Fruit fly (Drosophila melanogaster): ENCODE measurements around the gene CG34310.

The CG34310 gene

DNA sequence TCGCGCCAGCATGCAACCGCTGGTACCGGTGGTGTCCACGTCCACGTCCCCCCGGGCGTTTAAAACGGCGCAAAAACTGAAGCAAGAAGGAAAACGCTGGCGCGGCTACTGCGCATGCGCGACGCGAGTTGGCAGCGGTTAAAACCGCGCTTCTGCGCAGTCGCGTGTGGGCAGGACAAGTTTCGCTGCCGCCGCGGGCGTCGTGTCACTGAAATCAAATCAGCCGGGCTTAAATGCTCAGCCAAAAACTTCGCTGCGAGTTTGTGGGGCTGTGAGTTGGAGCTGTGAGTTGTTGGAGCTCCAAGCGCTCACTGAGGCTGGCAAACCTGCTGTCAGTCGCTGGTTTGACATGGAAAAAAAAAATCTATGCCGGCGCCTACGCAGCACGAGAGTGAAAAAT is 41.6 kb downstream of the CG34310 start:
- TF ChIP-seq CG17801 (GFP tag; optimal IDR thresholded peaks at IDR 0.05; ENCODE audit: partially characterized antibody) = no peak

DNA sequence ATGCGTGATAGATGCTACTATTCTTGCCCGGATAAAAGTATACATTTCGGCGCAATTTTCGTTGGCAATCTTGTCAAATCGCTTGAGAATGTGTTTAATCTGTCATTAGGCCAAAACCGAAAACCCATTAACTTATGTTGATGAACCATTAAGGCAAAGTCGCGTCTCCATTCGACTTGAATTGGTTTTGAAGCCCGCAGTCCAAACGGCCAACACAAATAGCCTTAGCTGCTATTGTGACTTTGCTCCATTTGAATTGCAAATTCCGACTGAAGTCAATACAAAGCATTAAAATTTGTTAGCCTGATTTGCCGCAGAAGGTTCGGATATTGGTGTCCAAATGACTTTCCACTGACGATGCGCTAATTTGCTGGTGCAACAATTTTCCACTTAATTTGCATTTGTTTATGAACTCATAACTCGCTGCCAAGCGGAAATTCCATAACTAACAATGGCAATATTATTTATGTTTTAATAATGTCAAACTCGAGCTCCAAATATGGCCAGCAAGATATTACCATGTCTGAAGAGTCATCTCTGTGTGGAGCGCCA is 43.0 kb downstream of the CG34310 start:
- no peak for TF ChIP-seq CG17801 (GFP tag; optimal IDR thresholded peaks at IDR 0.05; ENCODE audit: partially characterized antibody)

DNA sequence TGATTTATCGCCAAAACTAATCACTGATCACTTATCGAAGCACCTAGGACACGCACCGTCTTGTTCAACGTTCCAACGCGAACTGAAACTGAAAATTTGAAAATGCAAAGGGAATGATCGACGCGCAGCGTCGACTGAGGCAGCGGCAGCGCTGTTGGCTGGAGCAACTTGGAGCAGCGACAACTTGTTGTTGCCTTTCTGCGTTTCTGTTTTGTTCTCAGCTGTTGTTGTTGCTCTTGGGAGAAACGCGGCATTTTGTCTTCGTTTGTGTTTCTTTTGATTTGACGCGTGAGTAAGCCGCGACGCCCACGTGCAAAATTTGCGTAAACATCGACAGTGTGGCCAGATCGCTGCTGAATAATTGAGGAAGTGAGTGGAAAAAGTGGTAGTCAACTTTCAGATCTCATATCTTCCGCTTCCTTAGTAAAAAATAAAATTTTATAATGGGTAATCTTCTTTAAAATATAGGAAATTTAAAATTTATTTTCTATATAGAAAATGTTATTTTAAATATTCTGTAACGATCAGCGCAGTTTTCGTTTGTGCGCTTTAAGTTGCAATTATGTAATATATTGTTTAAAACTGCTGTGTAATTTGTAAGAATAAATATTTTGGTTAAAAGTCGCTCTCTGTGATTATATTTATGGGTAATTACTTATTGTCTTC is 45.7 kb downstream of the CG34310 start, which contains the start of gene Tsp:
Tsp (minus strand) TSS at position 90 of the 666 bp plus-strand sequence.
- TF ChIP-seq CG17801 (GFP tag; optimal IDR thresholded peaks at IDR 0.05; ENCODE audit: partially characterized antibody) = no peak

DNA sequence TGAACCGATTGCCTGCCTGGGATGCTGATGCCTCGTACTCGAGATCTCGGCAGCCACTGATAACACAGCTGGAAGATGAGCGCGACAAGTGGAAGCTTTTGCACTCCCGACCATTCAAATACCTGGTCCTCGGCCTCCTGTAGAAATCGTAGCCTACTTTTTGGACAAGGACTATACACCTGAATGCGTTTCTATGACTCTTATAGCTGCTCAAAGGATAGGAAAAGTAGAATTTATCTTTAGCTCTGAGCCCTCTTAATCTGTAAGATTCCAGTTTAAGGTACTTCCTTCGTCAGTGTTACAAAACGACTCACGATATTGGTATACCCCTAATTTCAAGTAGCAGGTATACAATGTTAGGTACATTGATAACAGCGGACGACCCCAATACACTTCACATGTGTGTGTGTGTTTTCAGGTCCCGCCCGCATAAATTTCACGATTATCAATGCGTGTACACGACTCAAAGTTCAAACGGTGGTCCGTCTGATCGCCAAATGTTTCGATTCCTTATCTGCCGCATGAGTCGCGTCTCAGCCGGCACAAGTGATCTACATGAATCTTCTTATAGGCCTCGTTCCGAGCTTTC is 52.8 kb downstream of the CG34310 start, which contains the start of gene AkhR:
AkhR (minus strand) TSS at position 5 of the 589 bp plus-strand sequence.
- no peak for TF ChIP-seq CG17801 (GFP tag; optimal IDR thresholded peaks at IDR 0.05; ENCODE audit: partially characterized antibody)

DNA sequence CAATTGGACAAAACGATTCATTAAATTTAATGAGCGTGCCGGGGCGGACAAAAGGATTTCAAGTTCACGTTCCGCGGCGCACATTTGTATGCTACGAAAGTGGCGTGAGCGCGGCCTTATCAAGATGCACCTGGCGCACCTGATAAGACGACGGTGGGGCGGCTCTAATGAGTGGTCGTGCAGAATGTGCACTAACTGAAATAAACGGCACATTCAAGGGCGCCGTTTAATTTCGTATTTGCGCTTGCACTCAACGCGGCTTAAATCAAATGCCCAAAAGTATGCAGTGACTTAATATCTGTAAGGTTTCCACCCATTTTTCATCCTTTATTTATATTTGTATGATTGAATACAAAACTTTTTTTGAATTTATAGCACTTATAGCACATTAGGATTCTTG is 53.5 kb downstream of the CG34310 start:
- TF ChIP-seq CG17801 (GFP tag; optimal IDR thresholded peaks at IDR 0.05; ENCODE audit: partially characterized antibody) = no peak

DNA sequence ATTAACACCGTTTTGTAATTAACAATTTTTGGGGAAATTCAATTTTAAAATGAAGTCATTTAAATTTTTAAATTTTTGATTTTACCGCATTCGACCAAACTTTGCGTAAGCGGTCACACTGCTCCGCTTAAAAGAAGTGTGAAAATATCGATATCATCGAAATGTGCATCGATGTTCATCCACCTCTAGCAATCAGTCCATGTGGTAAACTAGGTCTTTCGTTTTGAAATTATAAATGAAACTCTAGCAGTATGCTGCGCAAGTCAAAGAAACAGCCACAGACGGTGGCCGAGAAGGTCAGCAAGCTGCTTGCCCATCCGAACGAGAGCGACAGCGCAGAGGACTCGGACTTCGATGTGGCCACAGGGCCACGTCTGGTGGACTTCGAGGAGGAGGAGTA is 54.0 kb downstream of the CG34310 start, which contains the start of gene Aatf:
Aatf (plus strand) TSS at position 166 of the 400 bp plus-strand sequence.
- peak; percentile 44 for TF ChIP-seq CG17801 (GFP tag; optimal IDR thresholded peaks at IDR 0.05; ENCODE audit: partially characterized antibody)

dm6 chr2L:6721710-6722109 is 58.2 kb downstream of the CG34310 start:
- TF ChIP-seq CG17801 (GFP tag; optimal IDR thresholded peaks at IDR 0.05; ENCODE audit: partially characterized antibody) = no peak

dm6 chr2L:6722822-6723749 is 59.6 kb downstream of the CG34310 start, which contains the start of gene homer:
Gene homer (minus strand): TSS chr2L:6723359.
- no peak for TF ChIP-seq CG17801 (GFP tag; optimal IDR thresholded peaks at IDR 0.05; ENCODE audit: partially characterized antibody)

dm6 chr2L:6723750-6724503 is 60.5 kb downstream of the CG34310 start, which contains the start of gene Liprin-alpha:
Gene Liprin-alpha (plus strand): TSS chr2L:6723903.
- TF ChIP-seq CG17801 (GFP tag; optimal IDR thresholded peaks at IDR 0.05; ENCODE audit: partially characterized antibody) = no peak
